Fruit fly (Drosophila melanogaster) whole organism, embryonic: ENCODE data around the gene CG33267.
A peak's percentile ranks its signal among the peaks of the same experiment; 100 is the strongest.

Experiments used
- CG10431 ChIP-seq: fragments of 200-800 bp; sonication (Bioruptor generic); optimal IDR thresholded peaks from 3 replicates; lab custom pipeline; 2018; ENCODE audit warnings: missing biosample characterization, mild to moderate bottlenecking, missing genetic modification characterization
- CG12391 ChIP-seq: fragments of 200-800 bp; sonication (Bioruptor generic); optimal IDR thresholded peaks from 3 replicates; lab custom pipeline; 2018; ENCODE audit warnings: missing biosample characterization, mild to moderate bottlenecking, missing genetic modification characterization, moderate library complexity
- CG13424 ChIP-seq: fragments of 200-800 bp; sonication (Bioruptor generic); optimal IDR thresholded peaks from 2 replicates; lab custom pipeline; 2019; ENCODE audit warnings: missing biosample characterization, mild to moderate bottlenecking, missing genetic modification characterization, moderate library complexity
- CG14441 ChIP-seq: fragments of 200-800 bp; sonication (Bioruptor generic); IDR thresholded peaks from 2 replicates; pipeline ENCODE4 v1.3.6; 2022; ENCODE audit warnings: missing biosample characterization, missing genetic modification characterization
- CG1602 ChIP-seq: fragments of 200-800 bp; sonication (Bioruptor generic); optimal IDR thresholded peaks from 3 replicates; lab custom pipeline; 2016; ENCODE audit warnings: missing biosample characterization, missing genetic modification characterization
- CG17328 ChIP-seq: fragments of 200-800 bp; sonication (Bioruptor generic); IDR thresholded peaks from 2 replicates; pipeline ENCODE4 v1.3.6; 2022; ENCODE audit warnings: missing biosample characterization, missing genetic modification characterization
- CG17568 ChIP-seq: fragments of 200-800 bp; sonication (Bioruptor generic); optimal IDR thresholded peaks from 2 replicates; lab custom pipeline; 2018; ENCODE audit warnings: missing biosample characterization, mild to moderate bottlenecking, missing genetic modification characterization, moderate library complexity
- CG2129 ChIP-seq: fragments of 200-800 bp; sonication (Bioruptor generic); IDR thresholded peaks from 2 replicates; pipeline ENCODE4 v1.3.6; 2022; ENCODE audit warnings: missing biosample characterization, missing genetic modification characterization; ENCODE audit not compliant: partially characterized antibody
- CG32532 ChIP-seq: fragments of 200-800 bp; sonication (Bioruptor generic); IDR thresholded peaks from 2 replicates; pipeline ENCODE4 v1.3.6; 2022; ENCODE audit warnings: missing biosample characterization, missing genetic modification characterization
- CG4730 ChIP-seq: fragments of 200-800 bp; sonication (Bioruptor generic); IDR thresholded peaks from 2 replicates; pipeline ENCODE4 v1.3.6; 2022; ENCODE audit warnings: missing biosample characterization, missing genetic modification characterization
- CG8290 ChIP-seq, 3 experiments: fragments of 200-800 bp; sonication (Bioruptor generic); optimal IDR thresholded peaks; 2 replicates each; lab custom pipeline; 2016 to 2019; ENCODE audit warnings: missing biosample characterization in 3 of 3, missing genetic modification characterization in 3 of 3, mild to moderate bottlenecking in 2 of 3, moderate library complexity in 1 of 3
- CHES-1-like ChIP-seq: fragments of 200-800 bp; sonication (Bioruptor generic); optimal IDR thresholded peaks from 2 replicates; lab custom pipeline; 2016; ENCODE audit warnings: missing biosample characterization, missing genetic modification characterization
- Gug ChIP-seq: fragments of 200-800 bp; sonication (Bioruptor generic); IDR thresholded peaks from 4 replicates; pipeline ENCODE4 v1.3.6; 2022; ENCODE audit warnings: missing biosample characterization, missing genetic modification characterization
- HLH3B ChIP-seq: fragments of 200-800 bp; sonication (Bioruptor generic); IDR thresholded peaks from 2 replicates; pipeline ENCODE4 v1.3.6; 2022; ENCODE audit warnings: missing biosample characterization, missing genetic modification characterization
- Ptx1 ChIP-seq: fragments of 200-800 bp; sonication (Bioruptor generic); IDR thresholded peaks from 2 replicates; pipeline ENCODE4 v1.3.6; 2022; ENCODE audit warnings: missing biosample characterization, missing genetic modification characterization
- Usf ChIP-seq: fragments of 200-800 bp; sonication (Bioruptor generic); optimal IDR thresholded peaks from 2 replicates; lab custom pipeline; 2017; ENCODE audit warnings: missing genotype, missing biosample characterization, missing genetic modification characterization
- Vsx1 ChIP-seq: fragments of 200-800 bp; sonication (Bioruptor generic); optimal IDR thresholded peaks from 2 replicates; lab custom pipeline; 2017; ENCODE audit warnings: missing biosample characterization, mild to moderate bottlenecking, missing genetic modification characterization, missing genetic modification reagents
- az2 ChIP-seq: fragments of 200-800 bp; sonication (Bioruptor generic); optimal IDR thresholded peaks from 3 replicates; lab custom pipeline; 2016; ENCODE audit warnings: missing biosample characterization, missing genetic modification characterization
- cato ChIP-seq: fragments of 200-800 bp; sonication (Bioruptor generic); optimal IDR thresholded peaks from 2 replicates; lab custom pipeline; 2016; ENCODE audit warnings: missing biosample characterization, missing genetic modification characterization, borderline replicate concordance
- chinmo ChIP-seq: fragments of 200-800 bp; sonication (Bioruptor generic); IDR thresholded peaks from 4 replicates; pipeline ENCODE4 v1.3.6; 2022; ENCODE audit warnings: missing biosample characterization, missing genetic modification characterization; ENCODE audit not compliant: partially characterized antibody
- chm ChIP-seq: fragments of 200-800 bp; sonication (Bioruptor generic); IDR thresholded peaks from 2 replicates; pipeline ENCODE4 v1.3.6; 2022; ENCODE audit warnings: missing biosample characterization, missing genetic modification characterization
- croc ChIP-seq: fragments of 200-800 bp; sonication (Bioruptor generic); conservative IDR thresholded peaks from 3 replicates; pipeline ENCODE4 v1.3.6; 2022; ENCODE audit warnings: missing biosample characterization, missing genetic modification characterization
- cwo ChIP-seq: fragments of 200-800 bp; sonication (Bioruptor generic); optimal IDR thresholded peaks from 3 replicates; lab custom pipeline; 2017; ENCODE audit warnings: missing biosample characterization, missing genetic modification characterization, mild to moderate bottlenecking, moderate library complexity, missing genetic modification reagents
- ewg ChIP-seq: fragments of 200-800 bp; sonication (Bioruptor generic); optimal IDR thresholded peaks from 3 replicates; lab custom pipeline; 2017; ENCODE audit warnings: mild to moderate bottlenecking, missing biosample characterization, missing genetic modification reagents, missing genetic modification characterization
- exex ChIP-seq: fragments of 200-800 bp; sonication (Bioruptor generic); optimal IDR thresholded peaks from 4 replicates; lab custom pipeline; 2018; ENCODE audit warnings: missing biosample characterization, mild to moderate bottlenecking, missing genetic modification characterization, moderate library complexity
- fd64A ChIP-seq: fragments of 200-800 bp; sonication (Bioruptor generic); optimal IDR thresholded peaks from 3 replicates; lab custom pipeline; 2018; ENCODE audit warnings: missing biosample characterization, mild to moderate bottlenecking, missing genetic modification characterization
- grau ChIP-seq: fragments of 200-800 bp; optimal IDR thresholded peaks from 3 replicates; lab custom pipeline; 2019; ENCODE audit warnings: missing biosample characterization, mild to moderate bottlenecking, missing genetic modification characterization, moderate library complexity
- klu ChIP-seq: fragments of 200-800 bp; sonication (Bioruptor generic); IDR thresholded peaks from 2 replicates; pipeline ENCODE4 v1.3.6; 2022; ENCODE audit warnings: missing biosample characterization, missing genetic modification characterization
- kni ChIP-seq: fragments of 200-800 bp; sonication (Bioruptor generic); optimal IDR thresholded peaks from 3 replicates; lab custom pipeline; 2017; ENCODE audit warnings: mild to moderate bottlenecking, missing biosample characterization, missing genetic modification reagents, missing genetic modification characterization
- lmd ChIP-seq: fragments of 200-800 bp; sonication (Bioruptor generic); IDR thresholded peaks from 2 replicates; pipeline ENCODE4 v1.3.6; 2022; ENCODE audit warnings: missing biosample characterization, missing genetic modification characterization
- nom ChIP-seq: fragments of 200-800 bp; sonication (Bioruptor generic); optimal IDR thresholded peaks from 2 replicates; lab custom pipeline; 2017; ENCODE audit warnings: missing biosample characterization, missing genetic modification characterization, mild to moderate bottlenecking, moderate library complexity, missing genetic modification reagents
- otp ChIP-seq: fragments of 200-800 bp; sonication (Bioruptor generic); IDR thresholded peaks from 3 replicates; pipeline ENCODE4, ENCODE4 v1.3.6; 2022; ENCODE audit warnings: missing biosample characterization, missing genetic modification characterization
- pb ChIP-seq: fragments of 200-800 bp; sonication (Bioruptor generic); optimal IDR thresholded peaks from 3 replicates; lab custom pipeline; 2016; ENCODE audit warnings: missing biosample characterization, missing genetic modification characterization
- repo ChIP-seq: fragments of 200-800 bp; sonication (Bioruptor generic); optimal IDR thresholded peaks from 2 replicates; lab custom pipeline; 2016; ENCODE audit warnings: missing biosample characterization, missing genetic modification characterization
- sd ChIP-seq: fragments of 200-800 bp; sonication (Bioruptor generic); optimal IDR thresholded peaks from 3 replicates; lab custom pipeline; 2018; ENCODE audit warnings: missing biosample characterization, mild to moderate bottlenecking, missing genetic modification characterization, moderate library complexity
- sqz ChIP-seq: fragments of 200-800 bp; sonication (Bioruptor generic); optimal IDR thresholded peaks from 3 replicates; lab custom pipeline; 2018; ENCODE audit warnings: missing biosample characterization, mild to moderate bottlenecking, missing genetic modification characterization
- ssp ChIP-seq: fragments of 200-800 bp; sonication (Bioruptor generic); IDR thresholded peaks from 2 replicates; pipeline ENCODE4 v1.3.6; 2022; ENCODE audit warnings: missing biosample characterization, missing genetic modification characterization
- stc ChIP-seq: fragments of 200-800 bp; sonication (Bioruptor generic); IDR thresholded peaks from 2 replicates; pipeline ENCODE4 v1.3.6; 2022; ENCODE audit warnings: missing biosample characterization, missing genetic modification characterization
- tap ChIP-seq: fragments of 200-800 bp; optimal IDR thresholded peaks from 3 replicates; lab custom pipeline; 2019; ENCODE audit warnings: missing biosample characterization, mild to moderate bottlenecking, missing genetic modification characterization, moderate library complexity
- tio ChIP-seq: fragments of 200-800 bp; sonication (Bioruptor generic); optimal IDR thresholded peaks from 2 replicates; lab custom pipeline; 2017; ENCODE audit warnings: missing biosample characterization, missing genetic modification characterization, inconsistent platforms
- wor ChIP-seq: fragments of 200-800 bp; sonication (Bioruptor generic); IDR thresholded peaks from 2 replicates; pipeline ENCODE4 v1.3.6; 2022; ENCODE audit warnings: missing biosample characterization, missing genetic modification characterization

CG33267 gene

DNA sequence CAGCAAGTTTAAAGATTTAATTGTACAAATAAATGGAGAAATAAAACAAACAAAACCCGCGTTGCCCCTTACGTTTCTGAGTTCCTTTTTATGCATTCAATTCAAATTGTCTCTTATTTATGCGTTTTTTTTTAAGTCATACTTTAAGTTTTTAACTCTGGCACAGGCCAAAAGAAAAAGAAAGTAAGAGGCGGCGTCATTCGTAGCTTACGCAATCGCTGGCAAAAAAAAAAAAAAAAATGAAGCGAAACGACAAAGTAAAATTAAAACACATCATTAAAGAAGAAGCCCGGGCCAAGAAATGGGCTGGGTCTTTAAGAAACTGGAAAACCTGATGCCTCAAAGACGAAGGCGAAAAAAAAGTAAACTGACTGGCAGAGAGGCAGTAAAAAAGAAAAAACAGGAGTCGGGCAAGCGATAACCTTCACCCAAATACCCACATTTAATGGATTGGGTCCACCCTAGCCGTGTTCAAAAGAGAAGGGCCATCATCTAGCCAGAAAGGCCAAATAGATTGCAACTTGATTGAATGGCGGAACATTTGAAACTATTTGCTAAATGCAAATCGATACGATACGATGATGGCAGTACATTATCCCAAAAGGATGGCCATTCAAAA, 20.5 kb upstream of the CG33267 start (continued):
- TF ChIP-seq Usf (GFP tag; lab: Kevin White, UChicago) (no peak), az2 (GFP tag; lab: Kevin White, UChicago) (no peak), Gug (no peak), CG32532 (0 out of 2 replicates have a peak, but pooled peaks have one; percentile 34), lmd (0 out of 2 replicates have a peak, but pooled peaks have one; percentile 16), CG10431 (no peak), CG17328 (GFP tag; lab: Robert Waterston, UW) (no peak), CG12391 (tag; lab: Kevin White, UChicago) (no peak), chm (no peak), CG13424 (tag; lab: Kevin White, UChicago) (no peak), pb (no peak), tio (GFP tag; lab: Kevin White, UChicago) (peak; percentile 4), CG4730 (GFP tag; lab: Robert Waterston, UW) (no peak), otp (GFP tag; lab: Robert Waterston, UW) (no peak), cato (GFP tag; lab: Kevin White, UChicago) (no peak), croc (no peak), CG14441 (GFP tag; lab: Robert Waterston, UW) (no peak), CG17568 (GFP tag; lab: Kevin White, UChicago) (no peak), CHES-1-like (no peak), ssp (GFP tag; lab: Robert Waterston, UW) (no peak), wor (no peak), cwo (GFP tag; lab: Kevin White, UChicago) (no peak), klu (GFP tag; lab: Robert Waterston, UW) (no peak), stc (GFP tag; lab: Robert Waterston, UW) (no peak), repo (no peak), CG2129 (GFP tag; lab: Robert Waterston, UW) (no peak), fd64A (GFP tag; lab: Kevin White, UChicago) (no peak), ewg (GFP tag; lab: Kevin White, UChicago) (no peak), HLH3B (0 out of 2 replicates have a peak, but pooled peaks have one; percentile 15), nom (GFP tag; lab: Kevin White, UChicago) (peak; percentile 30), Ptx1 (GFP tag; lab: Robert Waterston, UW) (0 out of 2 replicates have a peak, but pooled peaks have one; percentile 7), CG8290 (GFP tag; optimal IDR thresholded peaks at IDR 0.05; lab: Kevin White, UChicago) (no peak), CG8290 (tag; optimal IDR thresholded peaks at IDR 0.05; lab: Kevin White, UChicago) (no peak), exex (tag; lab: Kevin White, UChicago) (no peak), CG1602 (GFP tag; lab: Kevin White, UChicago) (no peak), sd (no peak)

DNA sequence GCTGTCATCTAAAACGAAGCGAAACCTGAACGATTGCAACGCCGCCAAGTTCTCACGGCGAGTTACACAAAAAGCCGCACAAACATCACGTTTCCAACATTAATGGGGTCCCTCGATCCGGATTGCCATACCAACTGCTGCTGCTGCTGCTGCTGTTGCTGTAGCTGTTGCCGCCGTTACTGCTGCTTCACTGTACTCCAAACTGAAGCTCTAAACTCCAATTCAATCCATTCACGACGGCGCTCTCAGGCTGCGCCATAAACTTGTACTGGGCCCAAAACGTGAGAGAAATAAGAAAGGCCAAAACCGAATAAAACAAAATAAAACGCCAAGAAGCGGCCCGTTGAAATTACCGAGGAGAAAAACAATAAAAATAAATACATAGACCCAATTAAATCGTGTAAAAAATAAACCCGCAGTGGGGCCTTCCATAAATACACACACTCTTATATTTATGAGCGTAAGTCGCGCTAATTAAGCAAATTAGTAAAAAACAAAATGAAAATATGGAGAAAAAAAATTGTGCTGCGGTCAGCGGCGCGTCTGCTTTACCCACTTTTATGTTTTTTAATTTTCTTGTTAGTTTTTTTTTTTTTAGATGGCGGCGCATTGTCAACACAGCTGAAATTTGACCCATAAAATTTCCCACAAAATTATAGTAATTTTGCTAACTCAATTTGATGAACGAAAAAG, 16.8 kb upstream of the CG33267 start:
- TF ChIP-seq sqz (GFP tag; lab: Kevin White, UChicago) (peak; percentile 29), kni (GFP tag; lab: Kevin White, UChicago) (peak; percentile 77), tap (tag; lab: Kevin White, UChicago) (no peak), Vsx1 (GFP tag; lab: Kevin White, UChicago) (peak; percentile 47), Gug (no peak), grau (tag; lab: Kevin White, UChicago) (peak; percentile 71), chinmo (GFP tag; lab: Robert Waterston, UW) (0 out of 4 replicates have a peak, but pooled peaks have one; percentile 39)
